Fruit fly (Drosophila melanogaster): ENCODE data around the gene CG32944.
A peak's percentile ranks its signal among the peaks of the same experiment; 100 is the strongest.

CG32944 gene

DNA sequence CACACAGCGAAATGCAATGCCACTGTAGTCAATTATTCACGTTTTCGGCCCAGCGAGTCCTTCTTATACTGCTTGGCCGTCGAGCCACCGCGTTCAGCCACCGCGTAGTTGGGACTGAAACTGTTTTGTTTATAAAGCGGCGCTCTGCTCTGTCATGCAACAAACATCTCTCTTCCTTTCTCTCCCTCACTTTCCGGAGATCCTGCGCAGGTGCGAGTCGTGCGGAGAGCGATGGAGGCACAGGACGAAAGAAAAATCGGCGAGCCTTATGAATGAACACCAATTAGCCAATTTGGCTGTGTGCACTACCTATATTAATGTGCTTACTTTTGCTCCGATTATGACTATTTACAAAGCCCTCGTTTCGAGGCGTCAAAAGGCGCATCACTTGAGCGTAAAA is at the start of gene CG32944:
Gene CG32944, minus strand, starts transcription at position 97 of the 400 bp plus-strand sequence.
- TF ChIP-seq pan (optimal IDR thresholded peaks at IDR 0.05), result no peak
- TF ChIP-seq CG8478 (optimal IDR thresholded peaks at IDR 0.05), result no peak
- no peak for TF ChIP-seq usp (GFP tag; optimal IDR thresholded peaks at IDR 0.05)

DNA sequence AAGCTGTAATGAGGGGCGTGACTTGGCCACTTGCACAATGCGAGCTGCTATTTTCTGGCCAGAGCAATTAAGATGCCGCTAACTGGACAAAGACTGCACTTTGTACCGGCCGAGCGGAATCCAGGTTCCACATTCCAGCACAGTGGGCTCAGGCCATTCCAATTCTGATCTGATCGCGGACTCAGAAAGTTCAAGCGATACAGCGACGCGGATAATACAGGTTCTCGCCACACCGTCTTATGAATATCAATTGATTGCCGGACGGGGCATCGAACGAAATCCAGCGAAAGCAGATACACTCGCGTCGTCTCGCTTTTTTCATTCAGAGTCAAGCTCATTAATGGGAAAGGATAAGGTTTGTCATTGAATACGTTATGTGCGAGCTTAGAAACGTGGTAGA is 49.5 kb upstream of the CG32944 start:
- TF ChIP-seq usp (GFP tag; optimal IDR thresholded peaks at IDR 0.05), result no peak
- no peak for TF ChIP-seq Dll (optimal IDR thresholded peaks at IDR 0.05)
- no peak for TF ChIP-seq psq (optimal IDR thresholded peaks at IDR 0.05)
- TF ChIP-seq CG8478 (optimal IDR thresholded peaks at IDR 0.05), result no peak
- TF ChIP-seq pan (optimal IDR thresholded peaks at IDR 0.05), result no peak
- TF ChIP-seq EcR (GFP tag; optimal IDR thresholded peaks at IDR 0.05), result no peak

dm6 chr3R:4466894-4467293 is 47.5 kb upstream of the CG32944 start:
- TF ChIP-seq CG8478 (optimal IDR thresholded peaks at IDR 0.05) (no peak), Dll (optimal IDR thresholded peaks at IDR 0.05) (no peak), usp (GFP tag; optimal IDR thresholded peaks at IDR 0.05) (no peak)

- TF ChIP-seq Dll (optimal IDR thresholded peaks at IDR 0.05) (no peak), usp (GFP tag; optimal IDR thresholded peaks at IDR 0.05) (no peak)
Observed at dm6 chr3R:4462783-4463182, 43.4 kb upstream of the CG32944 start, which contains the start of gene CG31522. CG31522 (minus strand) TSS chr3R:4462883.

DNA sequence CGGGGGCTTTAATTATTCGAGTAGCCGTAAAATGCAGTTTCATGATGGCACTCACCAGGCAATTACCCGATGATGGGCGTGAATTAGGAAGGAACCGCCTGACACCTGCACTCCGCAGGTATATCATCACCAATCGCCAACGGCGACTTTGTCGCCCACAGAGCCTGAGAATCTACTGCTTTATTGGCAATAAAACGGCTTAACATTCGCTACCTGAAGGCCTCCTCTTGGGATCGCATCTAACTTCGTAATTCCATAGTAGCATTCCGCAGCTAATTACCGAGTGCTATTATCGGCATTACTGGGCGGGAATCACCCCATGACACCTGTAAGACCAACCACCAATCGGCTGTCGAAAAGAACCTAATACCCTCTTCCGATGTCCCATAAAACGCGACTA is 38.9 kb upstream of the CG32944 start:
- TF ChIP-seq CG8478 (optimal IDR thresholded peaks at IDR 0.05) (no peak), pan (optimal IDR thresholded peaks at IDR 0.05) (no peak)

- TF ChIP-seq CG8478 (optimal IDR thresholded peaks at IDR 0.05) (no peak), psq (optimal IDR thresholded peaks at IDR 0.05) (no peak), usp (GFP tag; optimal IDR thresholded peaks at IDR 0.05) (no peak), EcR (GFP tag; optimal IDR thresholded peaks at IDR 0.05) (no peak)
Observed at dm6 chr3R:4457625-4458024, 38.2 kb upstream of the CG32944 start.

DNA sequence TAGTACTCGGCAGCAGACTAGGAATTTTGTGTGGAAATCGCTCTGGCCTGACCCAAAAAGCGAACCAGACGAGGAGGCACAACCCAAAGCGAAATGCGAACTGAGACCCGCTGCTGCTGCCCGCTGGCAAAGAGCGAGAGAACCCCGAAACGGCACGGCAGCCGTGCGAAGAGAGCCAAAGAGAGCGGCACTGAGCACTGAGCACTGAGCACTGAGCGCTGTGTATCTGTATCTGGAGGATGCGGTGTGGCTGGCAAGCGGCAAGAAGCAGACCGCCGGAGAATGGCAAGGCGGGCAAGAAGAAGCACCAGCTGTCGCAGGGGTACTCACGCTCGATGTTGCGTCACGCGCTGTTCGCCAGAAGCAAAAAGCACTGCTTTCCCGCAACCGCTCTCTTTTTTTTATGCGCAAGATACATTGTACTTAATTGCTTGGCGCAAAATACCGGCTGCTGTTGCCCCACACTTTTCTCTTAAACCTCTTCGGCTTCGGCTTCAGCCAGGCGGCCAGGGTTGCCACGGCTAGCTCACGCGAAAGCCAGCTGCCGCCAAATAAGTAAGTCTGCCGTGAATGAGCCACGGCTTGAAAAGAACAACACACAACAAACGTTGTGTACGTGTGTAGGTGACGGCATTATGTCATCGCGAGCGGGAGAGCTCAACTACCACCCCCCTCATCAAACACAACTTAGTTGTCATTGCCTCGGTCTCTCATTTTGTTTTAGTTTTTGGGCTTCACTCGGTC is 34.0 kb upstream of the CG32944 start:
- TF ChIP-seq CG8478 (optimal IDR thresholded peaks at IDR 0.05) (no peak), EcR (GFP tag; optimal IDR thresholded peaks at IDR 0.05) (no peak), usp (GFP tag; optimal IDR thresholded peaks at IDR 0.05) (no peak), pan (optimal IDR thresholded peaks at IDR 0.05) (no peak), psq (optimal IDR thresholded peaks at IDR 0.05) (no peak), Dll (optimal IDR thresholded peaks at IDR 0.05) (peak; percentile 93)

DNA sequence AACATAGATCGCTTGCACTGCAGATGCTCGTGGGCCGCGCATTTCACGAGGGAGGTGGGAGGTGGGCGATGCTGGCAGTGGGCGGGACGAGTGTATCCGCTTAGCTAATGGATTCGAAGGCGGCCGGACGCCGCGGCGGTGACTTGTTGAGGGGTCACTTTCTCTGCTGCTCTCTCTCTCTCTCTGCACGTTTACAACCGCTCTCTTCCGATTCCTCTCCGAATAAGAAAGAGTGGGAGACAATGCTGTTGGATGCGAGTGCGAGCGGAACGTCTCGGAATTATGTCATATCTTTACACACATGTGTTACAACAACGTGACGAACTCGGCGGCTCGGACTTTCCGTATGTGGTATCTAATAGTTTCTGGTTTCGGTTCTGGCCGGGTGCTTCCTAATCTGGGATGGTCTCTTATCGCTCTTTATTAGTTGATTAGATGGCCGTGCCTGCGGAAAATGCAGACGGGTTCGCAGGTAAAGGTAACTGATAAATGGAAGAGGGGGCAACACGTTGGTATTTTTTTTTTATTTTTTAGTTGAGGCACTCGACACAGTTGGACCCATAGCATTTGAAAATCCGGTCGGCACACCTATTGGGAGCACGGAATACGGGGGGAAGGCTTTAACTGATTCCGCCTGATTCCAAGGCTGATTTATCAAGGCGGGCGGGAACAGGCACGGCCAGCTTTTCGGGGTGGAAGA is 33.1 kb upstream of the CG32944 start:
- TF ChIP-seq psq (optimal IDR thresholded peaks at IDR 0.05) (no peak), Dll (optimal IDR thresholded peaks at IDR 0.05) (peak; percentile 76)

DNA sequence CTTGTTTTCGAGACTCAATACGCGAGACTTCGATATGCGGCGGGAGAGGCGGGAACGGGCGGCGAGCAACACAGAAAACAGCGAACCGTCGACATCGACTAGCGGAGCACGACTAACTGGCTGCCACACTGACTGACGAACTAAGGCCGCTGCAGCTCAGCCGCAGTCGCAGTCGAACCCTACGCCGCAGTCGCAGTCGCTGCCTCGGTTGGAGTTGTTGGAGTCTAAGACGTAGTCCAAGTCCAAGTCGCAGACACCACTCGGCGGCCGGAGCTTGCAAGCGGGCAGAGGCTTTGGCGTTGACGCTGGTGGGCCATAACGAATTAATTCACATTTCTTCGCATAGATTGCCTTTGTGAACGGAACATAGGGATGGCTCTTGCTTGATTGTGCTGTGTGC is 31.3 kb upstream of the CG32944 start:
- TF ChIP-seq usp (GFP tag; optimal IDR thresholded peaks at IDR 0.05) (no peak), pan (optimal IDR thresholded peaks at IDR 0.05) (no peak), psq (optimal IDR thresholded peaks at IDR 0.05) (no peak), EcR (GFP tag; optimal IDR thresholded peaks at IDR 0.05) (no peak), CG8478 (optimal IDR thresholded peaks at IDR 0.05) (no peak), Dll (optimal IDR thresholded peaks at IDR 0.05) (no peak)

- TF ChIP-seq CG8478 (optimal IDR thresholded peaks at IDR 0.05) (no peak), pan (optimal IDR thresholded peaks at IDR 0.05) (no peak), psq (optimal IDR thresholded peaks at IDR 0.05) (no peak), Dll (optimal IDR thresholded peaks at IDR 0.05) (no peak), EcR (GFP tag; optimal IDR thresholded peaks at IDR 0.05) (no peak), usp (GFP tag; optimal IDR thresholded peaks at IDR 0.05) (no peak)
Observed at dm6 chr3R:4449256-4449655, 29.9 kb upstream of the CG32944 start.

dm6 chr3R:4446455-4447224 is 27.3 kb upstream of the CG32944 start:
- no peak for TF ChIP-seq EcR (GFP tag; optimal IDR thresholded peaks at IDR 0.05)

dm6 chr3R:4445083-4445482 is 25.7 kb upstream of the CG32944 start:
- TF ChIP-seq Dll (optimal IDR thresholded peaks at IDR 0.05) (no peak), CG8478 (optimal IDR thresholded peaks at IDR 0.05) (no peak), EcR (GFP tag; optimal IDR thresholded peaks at IDR 0.05) (no peak), pan (optimal IDR thresholded peaks at IDR 0.05) (no peak), usp (GFP tag; optimal IDR thresholded peaks at IDR 0.05) (no peak), psq (optimal IDR thresholded peaks at IDR 0.05) (no peak)

- TF ChIP-seq Dll (optimal IDR thresholded peaks at IDR 0.05) (no peak), CG8478 (optimal IDR thresholded peaks at IDR 0.05) (no peak), psq (optimal IDR thresholded peaks at IDR 0.05) (no peak), pan (optimal IDR thresholded peaks at IDR 0.05) (no peak)
Observed at dm6 chr3R:4437817-4438216, 18.4 kb upstream of the CG32944 start.
